Fruit fly (Drosophila melanogaster) whole organism, embryonic: ENCODE results near the gene Reepl1.
A peak's percentile ranks its signal among the peaks of the same experiment; 100 is the strongest.

Source experiments
- CG11085 ChIP-seq: fragments of 200-800 bp; sonication (Bioruptor generic); IDR thresholded peaks from 2 replicates; pipeline ENCODE4 v1.3.6; 2022; ENCODE audit warnings: missing biosample characterization, missing genetic modification characterization
- CG11560 ChIP-seq: fragments of 200-800 bp; sonication (Bioruptor generic); IDR thresholded peaks from 3 replicates; pipeline ENCODE4 v1.3.6; 2022; ENCODE audit warnings: missing biosample characterization, missing genetic modification characterization
- CG12219 ChIP-seq: fragments of 200-800 bp; sonication (Bioruptor generic); optimal IDR thresholded peaks from 3 replicates; lab custom pipeline; 2018; ENCODE audit warnings: missing biosample characterization, mild to moderate bottlenecking, missing genetic modification characterization
- CG14860 ChIP-seq: fragments of 200-800 bp; sonication (Bioruptor generic); IDR thresholded peaks from 3 replicates; pipeline ENCODE4 v1.3.6; 2022; ENCODE audit warnings: missing biosample characterization, missing genetic modification characterization; ENCODE audit not compliant: partially characterized antibody
- CG16863 ChIP-seq: fragments of 200-800 bp; sonication (Bioruptor generic); optimal IDR thresholded peaks from 3 replicates; lab custom pipeline; 2016; ENCODE audit warnings: missing biosample characterization, missing genetic modification characterization
- CG17361 ChIP-seq: fragments of 200-800 bp; sonication (Bioruptor generic); IDR thresholded peaks from 3 replicates; pipeline ENCODE4 v1.3.6; 2022; ENCODE audit warnings: missing biosample characterization, missing genetic modification characterization
- CG17829 ChIP-seq: fragments of 200-800 bp; optimal IDR thresholded peaks from 2 replicates; lab custom pipeline; 2019; ENCODE audit warnings: missing biosample characterization, mild to moderate bottlenecking, missing genetic modification characterization, moderate library complexity
- CG17912 ChIP-seq: fragments of 200-800 bp; sonication (Bioruptor generic); optimal IDR thresholded peaks from 2 replicates; lab custom pipeline; 2018; ENCODE audit warnings: missing biosample characterization, mild to moderate bottlenecking, missing genetic modification characterization
- CG18764 ChIP-seq: fragments of 200-800 bp; sonication (Bioruptor generic); optimal IDR thresholded peaks from 3 replicates; lab custom pipeline; 2016; ENCODE audit warnings: missing biosample characterization, missing genetic modification characterization
- CG30431 ChIP-seq: fragments of 200-800 bp; sonication (Bioruptor generic); optimal IDR thresholded peaks from 2 replicates; lab custom pipeline; 2017; ENCODE audit warnings: missing biosample characterization, missing genetic modification characterization
- CG3065 ChIP-seq: fragments of 200-800 bp; sonication (Bioruptor generic); optimal IDR thresholded peaks from 2 replicates; lab custom pipeline; 2016; ENCODE audit warnings: missing biosample characterization, missing genetic modification characterization
- CG7745 ChIP-seq: fragments of 200-800 bp; sonication (Bioruptor generic); optimal IDR thresholded peaks from 2 replicates; lab custom pipeline; 2018; ENCODE audit warnings: missing biosample characterization, mild to moderate bottlenecking, missing genetic modification characterization, moderate library complexity
- CG8290 ChIP-seq, 3 experiments: fragments of 200-800 bp; sonication (Bioruptor generic); optimal IDR thresholded peaks; 2 replicates each; lab custom pipeline; 2016 to 2019; ENCODE audit warnings: missing biosample characterization in 3 of 3, missing genetic modification characterization in 3 of 3, mild to moderate bottlenecking in 2 of 3, moderate library complexity in 1 of 3
- CG9437 ChIP-seq: fragments of 200-800 bp; sonication (Bioruptor generic); optimal IDR thresholded peaks from 2 replicates; lab custom pipeline; 2018; ENCODE audit warnings: missing biosample characterization, mild to moderate bottlenecking, missing genetic modification characterization
- Dek ChIP-seq: fragments of 200-800 bp; sonication (Bioruptor generic); optimal IDR thresholded peaks from 3 replicates; lab custom pipeline; 2019; ENCODE audit warnings: missing biosample characterization, mild to moderate bottlenecking, missing genetic modification characterization, moderate library complexity
- Doc2 ChIP-seq: fragments of 200-800 bp; sonication (Bioruptor generic); IDR thresholded peaks from 2 replicates; pipeline ENCODE4 v1.3.6; 2022; ENCODE audit warnings: missing biosample characterization, missing genetic modification characterization
- E2f2 ChIP-seq: fragments of 200-800 bp; sonication (Bioruptor generic); IDR thresholded peaks from 2 replicates; pipeline ENCODE4 v1.3.6; 2022; ENCODE audit warnings: missing biosample characterization, missing genetic modification characterization
- Fer1 ChIP-seq: fragments of 200-800 bp; sonication (Bioruptor generic); optimal IDR thresholded peaks from 2 replicates; lab custom pipeline; 2017; ENCODE audit warnings: missing biosample characterization, mild to moderate bottlenecking, missing genetic modification characterization
- HLH4C ChIP-seq: fragments of 200-800 bp; sonication (Bioruptor generic); IDR thresholded peaks from 3 replicates; pipeline ENCODE4 v1.3.6; 2022; ENCODE audit warnings: missing biosample characterization, missing genetic modification characterization; ENCODE audit not compliant: partially characterized antibody
- Hey ChIP-seq: fragments of 200-800 bp; sonication (Bioruptor generic); optimal IDR thresholded peaks from 3 replicates; lab custom pipeline; 2018; ENCODE audit warnings: missing biosample characterization, mild to moderate bottlenecking, missing genetic modification characterization
- Hr39 ChIP-seq: fragments of >200 bp; optimal IDR thresholded peaks from 2 replicates; lab custom pipeline; 2017
- Taf1 ChIP-seq: fragments of 200-800 bp; sonication (Bioruptor generic); IDR thresholded peaks from 2 replicates; pipeline ENCODE4 v1.3.6; 2022; ENCODE audit warnings: missing biosample characterization, missing genetic modification characterization
- ash1 ChIP-seq: fragments of 200-800 bp; sonication (Bioruptor generic); optimal IDR thresholded peaks from 2 replicates; lab custom pipeline; 2018; ENCODE audit warnings: missing biosample characterization, mild to moderate bottlenecking, missing genetic modification characterization
- ato ChIP-seq: fragments of 200-800 bp; sonication (Bioruptor generic); IDR thresholded peaks from 2 replicates; pipeline ENCODE4 v1.3.6; 2022; ENCODE audit warnings: missing biosample characterization, missing genetic modification characterization; ENCODE audit not compliant: partially characterized antibody
- bbx ChIP-seq: fragments of 200-800 bp; sonication (Bioruptor generic); IDR thresholded peaks from 2 replicates; pipeline ENCODE4 v1.3.6; 2022; ENCODE audit warnings: missing biosample characterization, missing genetic modification characterization; ENCODE audit not compliant: partially characterized antibody
- bsh ChIP-seq, 2 experiments: fragments of 200-800 bp; sonication (Bioruptor generic); optimal IDR thresholded peaks; 2 replicates each; lab custom pipeline; 2017 to 2018; ENCODE audit warnings: mild to moderate bottlenecking in 2 of 2, missing biosample characterization in 2 of 2, missing genetic modification characterization in 2 of 2, moderate library complexity in 1 of 2
- chif ChIP-seq, 2 experiments: fragments of 200-800 bp; sonication (Bioruptor generic); optimal IDR thresholded peaks; 3 replicates each; lab custom pipeline; 2016; ENCODE audit warnings: missing biosample characterization in 2 of 2, missing genetic modification characterization in 2 of 2
- crc ChIP-seq: fragments of 200-800 bp; sonication (Bioruptor generic); optimal IDR thresholded peaks from 2 replicates; lab custom pipeline; 2016; ENCODE audit warnings: missing biosample characterization, missing genetic modification characterization
- dan ChIP-seq: fragments of 200-800 bp; sonication (Bioruptor generic); IDR thresholded peaks from 2 replicates; pipeline ENCODE4 v1.3.6; 2022; ENCODE audit warnings: missing biosample characterization, missing genetic modification characterization
- danr ChIP-seq: fragments of 200-800 bp; sonication (Bioruptor generic); IDR thresholded peaks from 2 replicates; pipeline ENCODE4 v1.3.6; 2022; ENCODE audit warnings: missing biosample characterization, missing genetic modification characterization
- dimm ChIP-seq: fragments of 200-800 bp; sonication (Bioruptor generic); IDR thresholded peaks from 2 replicates; pipeline ENCODE4 v1.3.6; 2022; ENCODE audit warnings: missing biosample characterization, missing genetic modification characterization
- en ChIP-seq: fragments of 200-800 bp; sonication (Bioruptor generic); optimal IDR thresholded peaks from 2 replicates; lab custom pipeline; 2016; ENCODE audit warnings: missing biosample characterization, missing genetic modification characterization
- eve ChIP-seq, 2 experiments: fragments of >200 bp; optimal IDR thresholded peaks; 2 replicates each; lab custom pipeline; 2017; ENCODE audit warnings: missing biosample characterization in 2 of 2, missing genetic modification characterization in 2 of 2
- exex ChIP-seq: fragments of 200-800 bp; sonication (Bioruptor generic); optimal IDR thresholded peaks from 4 replicates; lab custom pipeline; 2018; ENCODE audit warnings: missing biosample characterization, mild to moderate bottlenecking, missing genetic modification characterization, moderate library complexity
- fd102C ChIP-seq: fragments of 200-800 bp; sonication (Bioruptor generic); optimal IDR thresholded peaks from 2 replicates; lab custom pipeline; 2018; ENCODE audit warnings: missing biosample characterization, mild to moderate bottlenecking, missing genetic modification characterization, moderate library complexity
- jigr1 ChIP-seq: fragments of 200-800 bp; sonication (Bioruptor generic); IDR thresholded peaks from 3 replicates; pipeline ENCODE4 v1.3.6; 2022; ENCODE audit warnings: missing biosample characterization, missing genetic modification characterization
- lov ChIP-seq, 2 experiments: fragments of 200-800 bp in 1 of 2; fragments of >200 bp in 1 of 2; sonication (Bioruptor generic) in 1 of 2; IDR thresholded peaks in 1 of 2; optimal IDR thresholded peaks in 1 of 2; 2 replicates in 1 of 2; 3 replicates in 1 of 2; pipeline versions ENCODE4 v1.3.6 to Lab custom; 2017 to 2022; ENCODE audit warnings: missing biosample characterization in 1 of 2, missing genetic modification characterization in 1 of 2
- nom ChIP-seq: fragments of 200-800 bp; sonication (Bioruptor generic); optimal IDR thresholded peaks from 2 replicates; lab custom pipeline; 2017; ENCODE audit warnings: missing biosample characterization, missing genetic modification characterization, mild to moderate bottlenecking, moderate library complexity, missing genetic modification reagents
- org-1 ChIP-seq: fragments of 200-800 bp; sonication (Bioruptor generic); optimal IDR thresholded peaks from 2 replicates; lab custom pipeline; 2017; ENCODE audit warnings: missing biosample characterization, missing genetic modification characterization
- phol ChIP-seq: fragments of 200-800 bp; sonication (Bioruptor generic); optimal IDR thresholded peaks from 3 replicates; lab custom pipeline; 2018; ENCODE audit warnings: missing biosample characterization, mild to moderate bottlenecking, missing genetic modification characterization, moderate library complexity
- rib ChIP-seq: fragments of 200-800 bp; sonication (Bioruptor generic); IDR thresholded peaks from 2 replicates; pipeline ENCODE4 v1.3.6; 2022; ENCODE audit warnings: missing biosample characterization, missing genetic modification characterization
- ro ChIP-seq: fragments of 200-800 bp; sonication (Bioruptor generic); IDR thresholded peaks from 2 replicates; pipeline ENCODE4 v1.3.6; 2022; ENCODE audit warnings: missing biosample characterization, missing genetic modification characterization
- so ChIP-seq: fragments of 200-800 bp; sonication (Bioruptor generic); IDR thresholded peaks from 3 replicates; pipeline ENCODE4 v1.3.6; 2022; ENCODE audit warnings: missing biosample characterization, missing genetic modification characterization
- tap ChIP-seq: fragments of 200-800 bp; optimal IDR thresholded peaks from 3 replicates; lab custom pipeline; 2019; ENCODE audit warnings: missing biosample characterization, mild to moderate bottlenecking, missing genetic modification characterization, moderate library complexity
- tna ChIP-seq: fragments of 200-800 bp; sonication (Bioruptor generic); IDR thresholded peaks from 2 replicates; pipeline ENCODE4 v1.3.6; 2022; ENCODE audit warnings: missing biosample characterization, missing genetic modification characterization; ENCODE audit not compliant: partially characterized antibody
- tup ChIP-seq: fragments of 200-800 bp; sonication (Bioruptor generic); optimal IDR thresholded peaks from 2 replicates; lab custom pipeline; 2016; ENCODE audit warnings: missing biosample characterization, mild to moderate bottlenecking, missing genetic modification characterization, moderate library complexity
- unc-4 ChIP-seq: fragments of 200-800 bp; sonication (Bioruptor generic); IDR thresholded peaks from 2 replicates; pipeline ENCODE4 v1.3.6; 2022; ENCODE audit warnings: missing biosample characterization, missing genetic modification characterization; ENCODE audit not compliant: partially characterized antibody
- unpg ChIP-seq: fragments of 200-800 bp; sonication (Bioruptor generic); optimal IDR thresholded peaks from 3 replicates; lab custom pipeline; 2018; ENCODE audit warnings: missing biosample characterization, mild to moderate bottlenecking, missing genetic modification characterization, moderate library complexity
- vnd ChIP-seq: fragments of 200-800 bp; sonication (Bioruptor generic); IDR thresholded peaks from 3 replicates; pipeline ENCODE4 v1.3.6; 2022; ENCODE audit warnings: missing biosample characterization, missing genetic modification characterization; ENCODE audit not compliant: partially characterized antibody
- z ChIP-seq: fragments of 200-800 bp; sonication (Bioruptor generic); IDR thresholded peaks from 3 replicates; pipeline ENCODE4 v1.3.6; 2022; ENCODE audit warnings: missing biosample characterization, missing genetic modification characterization

Gene Reepl1

DNA sequence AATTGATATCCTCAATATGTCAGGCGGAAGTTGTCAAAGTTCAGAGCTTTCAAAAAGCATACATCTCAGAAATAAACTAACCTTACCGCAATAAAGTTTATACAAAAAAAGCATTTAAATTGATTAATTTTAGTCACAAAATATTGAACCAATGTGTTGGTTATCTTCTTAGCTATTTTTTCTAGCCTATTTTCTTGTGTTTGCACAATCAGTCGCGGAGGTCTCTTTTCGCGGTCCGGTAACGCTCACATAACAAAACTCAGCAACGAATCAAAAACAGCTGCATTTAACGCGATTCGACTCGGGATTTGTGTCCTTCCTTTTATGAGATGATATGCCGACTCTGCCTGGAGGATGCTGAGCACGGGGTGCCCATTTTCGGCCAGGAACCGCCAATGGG is 1.0 kb downstream of the Reepl1 start, which contains the start of gene CG11696 (continued):
- TF ChIP-seq Fer1 (GFP tag; lab: Kevin White, UChicago) (no peak), Dek (tag; lab: Kevin White, UChicago) (no peak), tup (no peak), crc (no peak), CG14860 (GFP tag; lab: Robert Waterston, UW) (no peak), CG17829 (tag; lab: Kevin White, UChicago) (no peak), vnd (no peak), CG9437 (no peak), so (GFP tag; lab: Robert Waterston, UW) (no peak), tap (tag; lab: Kevin White, UChicago) (no peak), CG11085 (no peak), Hey (no peak), eve (GFP tag; optimal IDR thresholded peaks at IDR 0.05; lab: Kevin White, UChicago) (no peak), phol (tag; lab: Kevin White, UChicago) (no peak), CG12219 (GFP tag; lab: Kevin White, UChicago) (no peak), ato (GFP tag; lab: Robert Waterston, UW) (no peak), HLH4C (GFP tag; lab: Robert Waterston, UW) (no peak), nom (GFP tag; lab: Kevin White, UChicago) (no peak), CG11560 (tag; lab: Robert Waterston, UW) (no peak), dimm (no peak), Hr39 (lab: Kevin White, UChicago) (no peak), CG30431 (GFP tag; lab: Kevin White, UChicago) (no peak), CG7745 (tag; lab: Kevin White, UChicago) (no peak), ro (GFP tag; lab: Robert Waterston, UW) (no peak)
- TF ChIP-seq, all 482 proteins: peak for 19

- TF ChIP-seq CG3065 (GFP tag; lab: Kevin White, UChicago), result no peak
- no peak for TF ChIP-seq z
- TF ChIP-seq bbx (GFP tag; lab: Robert Waterston, UW), result no peak
- no peak for TF ChIP-seq dan (GFP tag; lab: Robert Waterston, UW)
- TF ChIP-seq CG11085, result no peak
- TF ChIP-seq tna (GFP tag; lab: Robert Waterston, UW), result no peak
- peak; percentile 49; the same call in 1 of the 2 replicates for TF ChIP-seq Taf1
- no peak for TF ChIP-seq org-1 (GFP tag; lab: Kevin White, UChicago)
- peak; percentile 50 for TF ChIP-seq E2f2
- TF ChIP-seq bsh (GFP tag; optimal IDR thresholded peaks at IDR 0.05; lab: Kevin White, UChicago), result peak; percentile 7 to 58
- TF ChIP-seq CG17912 (GFP tag; lab: Kevin White, UChicago), result no peak
- 0 out of 2 replicates have a peak, but pooled peaks have one; percentile 13 for TF ChIP-seq danr (GFP tag; lab: Robert Waterston, UW)
- peak; percentile 28 for TF ChIP-seq CG16863 (GFP tag; lab: Kevin White, UChicago)
- peak; percentile 69 for TF ChIP-seq CG17361
- no peak for TF ChIP-seq en
- peak; percentile 19 to 54 for TF ChIP-seq chif (GFP tag; optimal IDR thresholded peaks at IDR 0.05; lab: Kevin White, UChicago)
- peak; percentile 22 for TF ChIP-seq CG18764
- TF ChIP-seq ash1 (GFP tag; lab: Kevin White, UChicago), result no peak
- TF ChIP-seq lov (optimal IDR thresholded peaks at IDR 0.05; lab: Kevin White, UChicago), result no peak
- TF ChIP-seq lov (GFP tag; IDR thresholded peaks at IDR 0.05; lab: Robert Waterston, UW), result no peak
- TF ChIP-seq fd102C, result no peak
- no peak for TF ChIP-seq unc-4 (GFP tag; lab: Robert Waterston, UW)
- TF ChIP-seq Doc2 (GFP tag; lab: Robert Waterston, UW), result no peak
- TF ChIP-seq exex (tag; lab: Kevin White, UChicago), result no peak
- TF ChIP-seq jigr1 (GFP tag; lab: Robert Waterston, UW), result no peak
- TF ChIP-seq rib (GFP tag; lab: Robert Waterston, UW), result no peak
- peak; percentile 69 for TF ChIP-seq CG8290 (GFP tag; optimal IDR thresholded peaks at IDR 0.05; lab: Kevin White, UChicago)
- peak in 1 of 2 experiments; percentile 15 for TF ChIP-seq CG8290 (tag; optimal IDR thresholded peaks at IDR 0.05; lab: Kevin White, UChicago)
- peak; percentile 71 for TF ChIP-seq unpg (GFP tag; lab: Kevin White, UChicago)
Observed at dm6 chrX:11576540-11576939, 4.0 kb downstream of the Reepl1 start, which contains the start of gene CG11695. CG11695 (plus strand) TSS chrX:11576883.
